Fruit fly (Drosophila melanogaster): Measurements from ENCODE around the gene CG32344.

Gene CG32344

DNA sequence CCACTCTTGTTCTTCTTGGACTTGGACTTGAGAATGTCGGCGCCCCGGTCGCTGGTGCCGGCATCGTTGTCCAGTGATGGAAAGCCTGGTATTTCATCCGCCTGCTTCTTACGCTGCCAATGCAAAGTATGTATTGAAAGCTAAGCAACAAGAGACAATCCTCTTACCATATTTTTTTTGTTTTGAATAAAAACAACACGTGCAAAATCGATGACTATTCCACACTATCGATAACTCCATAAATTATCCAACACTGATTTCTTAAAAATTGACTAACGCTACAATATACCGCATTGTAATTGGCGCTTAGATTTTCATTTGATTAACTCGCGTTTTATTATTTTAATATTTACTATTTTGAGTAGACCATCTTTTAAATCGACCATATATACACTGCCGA, at the start of gene CG32344:
Gene CG32344, minus strand, starts transcription at position 235 of the 400 bp plus-strand sequence.
- TF ChIP-seq kay (GFP tag; ENCODE audit: borderline replicate concordance) (no peak), Clk (GFP tag; optimal IDR thresholded peaks at IDR 0.05) (no peak), bab1 (GFP tag; optimal IDR thresholded peaks at IDR 0.05) (peak; percentile 23), pad (GFP tag; optimal IDR thresholded peaks at IDR 0.05) (peak; percentile 13), Mnt (GFP tag; optimal IDR thresholded peaks at IDR 0.05) (peak; percentile 98), ovo (GFP tag; optimal IDR thresholded peaks at IDR 0.05) (no peak), CG7101 (tag; optimal IDR thresholded peaks at IDR 0.05) (peak; percentile 9), CG11617 (GFP tag; optimal IDR thresholded peaks at IDR 0.05) (no peak), CG5204 (GFP tag; optimal IDR thresholded peaks at IDR 0.05) (no peak), cnc (optimal IDR thresholded peaks at IDR 0.05) (no peak), CG1620 (GFP tag; optimal IDR thresholded peaks at IDR 0.05) (peak; percentile 17), toe (GFP tag; optimal IDR thresholded peaks at IDR 0.05) (no peak), CG14711 (tag; optimal IDR thresholded peaks at IDR 0.05) (peak; percentile 12), CG7045 (GFP tag; optimal IDR thresholded peaks at IDR 0.05) (no peak), Hr96 (GFP tag; optimal IDR thresholded peaks at IDR 0.05) (no peak)

DNA sequence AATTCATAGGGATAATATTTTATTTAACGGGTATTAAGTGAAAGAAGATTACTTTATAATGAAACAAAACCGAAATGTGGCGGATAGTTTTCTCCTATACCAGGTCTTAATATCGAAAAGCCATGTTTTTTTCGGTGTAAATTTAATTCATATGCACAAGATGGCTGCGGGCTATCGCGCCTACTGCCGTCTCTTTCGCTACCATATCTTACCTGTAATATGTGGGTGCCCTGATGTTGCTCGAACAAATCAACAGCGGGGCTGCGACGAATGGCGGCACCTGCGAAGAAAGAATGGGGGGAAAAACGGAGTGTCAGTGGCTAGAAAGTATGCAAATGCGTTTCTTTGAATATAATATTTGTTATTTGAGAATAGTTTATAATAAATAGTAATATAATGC, 46.7 kb upstream of the CG32344 start:
- TF ChIP-seq CG11617 (GFP tag; optimal IDR thresholded peaks at IDR 0.05) (no peak), CG1620 (GFP tag; optimal IDR thresholded peaks at IDR 0.05) (no peak), CG14711 (tag; optimal IDR thresholded peaks at IDR 0.05) (no peak), CG5204 (GFP tag; optimal IDR thresholded peaks at IDR 0.05) (no peak), Crg-1 (GFP tag; optimal IDR thresholded peaks at IDR 0.05) (no peak), tj (GFP tag; optimal IDR thresholded peaks at IDR 0.05) (no peak), Clk (GFP tag; optimal IDR thresholded peaks at IDR 0.05) (no peak), toe (GFP tag; optimal IDR thresholded peaks at IDR 0.05) (no peak), pad (GFP tag; optimal IDR thresholded peaks at IDR 0.05) (no peak)

DNA sequence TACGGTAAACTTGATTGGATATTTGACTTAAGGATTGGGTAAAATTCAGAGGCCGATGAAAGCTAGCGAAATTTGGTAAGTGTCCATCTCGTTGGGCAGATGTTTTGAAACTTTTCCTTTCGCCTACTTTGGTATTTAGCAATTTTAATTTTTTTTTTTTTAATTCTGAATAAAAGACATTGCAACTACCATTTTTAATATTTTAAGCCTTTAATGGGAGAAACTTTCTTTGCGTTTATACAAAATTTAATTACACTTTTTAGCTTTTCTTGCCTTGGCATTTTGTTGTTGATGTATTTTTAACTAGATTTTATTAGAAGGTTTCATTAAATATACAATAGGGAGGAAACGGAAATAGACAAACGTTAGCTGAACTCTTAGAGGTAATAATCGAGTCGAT, 41.8 kb upstream of the CG32344 start, which contains the start of gene CG13884:
Gene CG13884, minus strand, starts transcription at position 101 of the 400 bp plus-strand sequence.
- TF ChIP-seq cic (GFP tag; optimal IDR thresholded peaks at IDR 0.05) (no peak), CG14711 (tag; optimal IDR thresholded peaks at IDR 0.05) (no peak), toe (GFP tag; optimal IDR thresholded peaks at IDR 0.05) (no peak), CG7101 (tag; optimal IDR thresholded peaks at IDR 0.05) (no peak), Mnt (GFP tag; optimal IDR thresholded peaks at IDR 0.05) (no peak), Clk (GFP tag; optimal IDR thresholded peaks at IDR 0.05) (no peak)

DNA sequence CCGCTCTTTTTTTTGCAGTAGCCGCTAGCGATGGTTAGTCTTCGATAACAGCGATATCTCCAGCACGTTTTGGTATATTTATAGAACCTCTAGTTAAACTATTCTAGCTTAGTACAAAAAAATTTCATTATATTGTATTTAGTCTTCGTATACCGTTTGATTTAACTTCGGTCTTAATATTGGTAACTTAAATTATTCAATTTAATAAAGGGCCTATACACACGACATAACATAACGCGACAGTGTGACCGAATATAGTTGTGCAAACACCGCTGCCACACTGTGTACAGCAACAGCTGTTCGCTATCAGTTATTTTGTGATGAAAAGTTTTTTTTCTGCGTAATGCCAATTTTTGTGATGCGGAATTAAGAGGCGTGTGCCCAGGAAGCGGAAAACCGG, 36.7 kb upstream of the CG32344 start, which contains the start of the genes Cdc5 and CG1233:
Gene Cdc5, minus strand, starts transcription at position 183 of the 400 bp plus-strand sequence.
Gene CG1233, plus strand, starts transcription at position 272 of the 400 bp plus-strand sequence.
- no peak for TF ChIP-seq cic (GFP tag; optimal IDR thresholded peaks at IDR 0.05)
- TF ChIP-seq CG33017 (tag; optimal IDR thresholded peaks at IDR 0.05) = no peak
- TF ChIP-seq CG12768 (GFP tag; optimal IDR thresholded peaks at IDR 0.05) = no peak
- TF ChIP-seq cnc (optimal IDR thresholded peaks at IDR 0.05) = no peak
- peak; percentile 12 for TF ChIP-seq CG1620 (GFP tag; optimal IDR thresholded peaks at IDR 0.05)
- TF ChIP-seq toe (GFP tag; optimal IDR thresholded peaks at IDR 0.05) = no peak
- peak; percentile 14 for TF ChIP-seq Hr96 (GFP tag; optimal IDR thresholded peaks at IDR 0.05)
- no peak for TF ChIP-seq Clk (GFP tag; optimal IDR thresholded peaks at IDR 0.05)
- peak; percentile 24 for TF ChIP-seq CG11617 (GFP tag; optimal IDR thresholded peaks at IDR 0.05)
- TF ChIP-seq CG14711 (tag; optimal IDR thresholded peaks at IDR 0.05) = peak; percentile 33
- TF ChIP-seq tj (GFP tag; optimal IDR thresholded peaks at IDR 0.05) = peak; percentile 29
- no peak for TF ChIP-seq CG7045 (GFP tag; optimal IDR thresholded peaks at IDR 0.05)
- peak; percentile 3 for TF ChIP-seq CG7101 (tag; optimal IDR thresholded peaks at IDR 0.05)
- TF ChIP-seq kay (GFP tag; ENCODE audit: borderline replicate concordance) = no peak
- no peak for TF ChIP-seq pad (GFP tag; optimal IDR thresholded peaks at IDR 0.05)
- TF ChIP-seq bab1 (GFP tag; optimal IDR thresholded peaks at IDR 0.05) = peak; percentile 89
- peak; percentile 68 for TF ChIP-seq Mnt (GFP tag; optimal IDR thresholded peaks at IDR 0.05)

DNA sequence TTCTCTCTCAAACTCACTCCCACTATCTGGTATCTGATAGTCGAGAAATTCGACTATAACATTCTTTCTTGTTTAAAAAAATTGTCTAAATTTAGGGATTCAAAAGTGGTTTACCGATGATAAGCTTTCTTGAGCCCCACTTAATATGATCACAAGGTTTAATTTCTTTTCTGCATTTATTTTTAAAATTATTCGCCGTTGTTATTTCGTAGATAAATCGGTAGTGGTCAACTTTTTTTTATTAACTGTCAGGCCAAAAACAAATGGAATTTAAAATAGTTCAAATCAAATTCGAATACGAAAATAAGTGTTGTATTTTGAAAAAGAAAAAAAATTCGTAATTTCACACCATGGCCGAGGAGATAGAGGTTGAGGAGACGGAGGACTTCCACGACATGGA, 33.2 kb upstream of the CG32344 start, which contains the start of gene Roc1b:
Gene Roc1b, plus strand, starts transcription at position 301 of the 400 bp plus-strand sequence.
- TF ChIP-seq pad (GFP tag; optimal IDR thresholded peaks at IDR 0.05) (no peak), kay (GFP tag; ENCODE audit: borderline replicate concordance) (no peak), Hr96 (GFP tag; optimal IDR thresholded peaks at IDR 0.05) (no peak)

DNA sequence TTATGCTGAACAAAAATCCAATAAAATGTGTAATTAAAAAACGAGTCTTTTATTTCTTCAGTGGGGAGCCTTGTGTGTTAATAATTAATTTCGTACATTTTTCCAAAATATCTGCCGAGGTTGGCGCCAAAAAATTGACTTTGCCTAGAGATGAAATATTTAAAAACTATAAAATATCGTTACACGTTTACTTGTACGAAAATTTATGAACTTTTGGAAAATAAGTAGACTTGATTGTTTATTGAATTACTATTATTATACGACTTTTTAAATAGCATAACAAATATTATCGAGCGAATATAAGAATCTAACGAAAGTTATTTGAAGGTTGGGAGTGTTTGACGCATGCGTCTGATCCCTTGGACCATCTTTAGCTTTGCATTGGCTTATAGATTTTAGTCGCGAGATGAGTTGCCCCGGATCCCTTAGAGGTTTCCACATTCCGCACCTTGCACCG, 31.5 kb upstream of the CG32344 start, which contains the start of gene CG1231:
Gene CG1231, plus strand, starts transcription at position 407 of the 457 bp plus-strand sequence.
- TF ChIP-seq CG1620 (GFP tag; optimal IDR thresholded peaks at IDR 0.05) (no peak), cnc (optimal IDR thresholded peaks at IDR 0.05) (no peak), toe (GFP tag; optimal IDR thresholded peaks at IDR 0.05) (no peak), CG7101 (tag; optimal IDR thresholded peaks at IDR 0.05) (no peak), ovo (GFP tag; optimal IDR thresholded peaks at IDR 0.05) (no peak), CG11617 (GFP tag; optimal IDR thresholded peaks at IDR 0.05) (no peak), kay (GFP tag; ENCODE audit: borderline replicate concordance) (no peak), Mnt (GFP tag; optimal IDR thresholded peaks at IDR 0.05) (no peak), CG12768 (GFP tag; optimal IDR thresholded peaks at IDR 0.05) (no peak), Clk (GFP tag; optimal IDR thresholded peaks at IDR 0.05) (no peak), CG7045 (GFP tag; optimal IDR thresholded peaks at IDR 0.05) (no peak), tj (GFP tag; optimal IDR thresholded peaks at IDR 0.05) (no peak), pad (GFP tag; optimal IDR thresholded peaks at IDR 0.05) (no peak)
